Fruit fly (Drosophila melanogaster) whole organism, embryonic: ENCODE data around the gene dmrt11E.

Experiments
- ATbp ChIP-seq: fragments of 200-800 bp; sonication (Bioruptor generic); optimal IDR thresholded peaks from 2 replicates; lab custom pipeline; 2017; ENCODE audit warnings: missing biosample characterization, mild to moderate bottlenecking, missing genetic modification characterization, missing genetic modification reagents
- Atf-2 ChIP-seq: fragments of 200-800 bp; sonication (Bioruptor generic); optimal IDR thresholded peaks from 2 replicates; lab custom pipeline; 2016; ENCODE audit warnings: missing biosample characterization, missing genetic modification characterization
- CG12071 ChIP-seq: fragments of 200-800 bp; sonication (Bioruptor generic); optimal IDR thresholded peaks from 3 replicates; lab custom pipeline; 2018; ENCODE audit warnings: missing biosample characterization, mild to moderate bottlenecking, missing genetic modification characterization
- CG1233 ChIP-seq: fragments of 200-800 bp; sonication (Bioruptor generic); optimal IDR thresholded peaks from 4 replicates; lab custom pipeline; 2018; ENCODE audit warnings: missing biosample characterization, mild to moderate bottlenecking, missing genetic modification characterization
- CG12391 ChIP-seq: fragments of 200-800 bp; sonication (Bioruptor generic); optimal IDR thresholded peaks from 3 replicates; lab custom pipeline; 2018; ENCODE audit warnings: missing biosample characterization, mild to moderate bottlenecking, missing genetic modification characterization, moderate library complexity
- CG15073 ChIP-seq: fragments of 200-800 bp; sonication (Bioruptor generic); optimal IDR thresholded peaks from 2 replicates; lab custom pipeline; 2016; ENCODE audit warnings: missing biosample characterization, missing genetic modification characterization
- CG15479 ChIP-seq: fragments of 200-800 bp; sonication (Bioruptor generic); optimal IDR thresholded peaks from 3 replicates; lab custom pipeline; 2019; ENCODE audit warnings: missing biosample characterization, mild to moderate bottlenecking, missing genetic modification characterization, moderate library complexity
- CG15601 ChIP-seq: fragments of 200-800 bp; sonication (Bioruptor generic); optimal IDR thresholded peaks from 3 replicates; lab custom pipeline; 2019; ENCODE audit warnings: missing biosample characterization, mild to moderate bottlenecking, missing genetic modification characterization, moderate library complexity
- CG17385 ChIP-seq: fragments of 200-800 bp; sonication (Bioruptor generic); optimal IDR thresholded peaks from 3 replicates; lab custom pipeline; 2018; ENCODE audit warnings: missing biosample characterization, mild to moderate bottlenecking, missing genetic modification characterization
- CG17568 ChIP-seq: fragments of 200-800 bp; sonication (Bioruptor generic); optimal IDR thresholded peaks from 2 replicates; lab custom pipeline; 2018; ENCODE audit warnings: missing biosample characterization, mild to moderate bottlenecking, missing genetic modification characterization, moderate library complexity
- CG18599 ChIP-seq: fragments of 200-800 bp; sonication (Bioruptor generic); optimal IDR thresholded peaks from 3 replicates; lab custom pipeline; 2017; ENCODE audit warnings: missing biosample characterization, missing genetic modification characterization, mild to moderate bottlenecking, moderate library complexity, missing genetic modification reagents
- CG34376 ChIP-seq: fragments of 200-800 bp; sonication (Bioruptor generic); optimal IDR thresholded peaks from 2 replicates; lab custom pipeline; 2018; ENCODE audit warnings: missing biosample characterization, mild to moderate bottlenecking, missing genetic modification characterization
- CTCF ChIP-seq: fragments of 200-800 bp; sonication (Bioruptor generic); optimal IDR thresholded peaks from 2 replicates; lab custom pipeline; 2017; ENCODE audit warnings: missing biosample characterization, mild to moderate bottlenecking, missing genetic modification characterization, moderate library complexity
- Dfd ChIP-seq, 2 experiments: fragments of >200 bp; optimal IDR thresholded peaks; 2 replicates each; lab custom pipeline; 2017; ENCODE audit warnings: missing biosample characterization in 2 of 2, missing genetic modification characterization in 2 of 2
- Elba2 ChIP-seq: fragments of 200-800 bp; sonication (Bioruptor generic); optimal IDR thresholded peaks from 3 replicates; lab custom pipeline; 2016; ENCODE audit warnings: missing biosample characterization, missing genetic modification characterization
- Ets97D ChIP-seq: fragments of 200-800 bp; sonication (Bioruptor generic); optimal IDR thresholded peaks from 3 replicates; lab custom pipeline; 2016; ENCODE audit warnings: missing biosample characterization, missing genetic modification characterization
- Gsc ChIP-seq: fragments of 200-800 bp; sonication (Bioruptor generic); IDR thresholded peaks from 2 replicates; pipeline ENCODE4 v1.3.6; 2022; ENCODE audit warnings: missing biosample characterization, missing genetic modification characterization
- Gug ChIP-seq: fragments of 200-800 bp; sonication (Bioruptor generic); IDR thresholded peaks from 4 replicates; pipeline ENCODE4 v1.3.6; 2022; ENCODE audit warnings: missing biosample characterization, missing genetic modification characterization
- Hr51 ChIP-seq, 2 experiments: fragments of 200-800 bp; sonication (Bioruptor generic); optimal IDR thresholded peaks; 2 replicates in 1 of 2; 3 replicates in 1 of 2; lab custom pipeline; 2016 to 2018; ENCODE audit warnings: missing biosample characterization in 2 of 2, missing genetic modification characterization in 2 of 2, mild to moderate bottlenecking in 1 of 2, moderate library complexity in 1 of 2
- Myb ChIP-seq: fragments of 200-800 bp; sonication (Bioruptor generic); optimal IDR thresholded peaks from 2 replicates; lab custom pipeline; 2016; ENCODE audit warnings: missing biosample characterization, missing genetic modification characterization
- NK7.1 ChIP-seq: fragments of 200-800 bp; sonication (Bioruptor generic); optimal IDR thresholded peaks from 3 replicates; lab custom pipeline; 2016; ENCODE audit warnings: missing biosample characterization, missing genetic modification characterization
- Nf-YC ChIP-seq: fragments of 200-800 bp; optimal IDR thresholded peaks from 3 replicates; lab custom pipeline; 2019; ENCODE audit warnings: missing biosample characterization, mild to moderate bottlenecking, missing genetic modification characterization, moderate library complexity
- Oli ChIP-seq: fragments of 200-800 bp; sonication (Bioruptor generic); optimal IDR thresholded peaks from 2 replicates; lab custom pipeline; 2018; ENCODE audit warnings: missing biosample characterization, mild to moderate bottlenecking, missing genetic modification characterization, moderate library complexity
- Rx ChIP-seq: fragments of 200-800 bp; sonication (Bioruptor generic); IDR thresholded peaks from 2 replicates; pipeline ENCODE4 v1.3.6; 2022; ENCODE audit warnings: missing biosample characterization, missing genetic modification characterization
- Six4 ChIP-seq: fragments of 200-800 bp; sonication (Bioruptor generic); optimal IDR thresholded peaks from 2 replicates; lab custom pipeline; 2016; ENCODE audit warnings: missing biosample characterization, missing genetic modification characterization
- Sry-δ ChIP-seq: fragments of 200-800 bp; sonication (Bioruptor generic); optimal IDR thresholded peaks from 2 replicates; lab custom pipeline; 2016; ENCODE audit warnings: missing biosample characterization, missing genetic modification characterization
- dimm ChIP-seq: fragments of 200-800 bp; sonication (Bioruptor generic); IDR thresholded peaks from 2 replicates; pipeline ENCODE4 v1.3.6; 2022; ENCODE audit warnings: missing biosample characterization, missing genetic modification characterization
- dmrt11E ChIP-seq: fragments of 200-800 bp; sonication (Bioruptor generic); optimal IDR thresholded peaks from 3 replicates; lab custom pipeline; 2018; ENCODE audit warnings: missing biosample characterization, mild to moderate bottlenecking, missing genetic modification characterization, moderate library complexity
- ftz-f1 ChIP-seq: fragments of 200-800 bp; sonication (Bioruptor generic); optimal IDR thresholded peaks from 2 replicates; lab custom pipeline; 2016; ENCODE audit warnings: missing biosample characterization, missing genetic modification characterization
- kah ChIP-seq: fragments of 200-800 bp; sonication (Bioruptor generic); optimal IDR thresholded peaks from 2 replicates; lab custom pipeline; 2018; ENCODE audit warnings: missing biosample characterization, mild to moderate bottlenecking, missing genetic modification characterization
- pho ChIP-seq: fragments of 200-800 bp; sonication (Bioruptor generic); optimal IDR thresholded peaks from 2 replicates; lab custom pipeline; 2016; ENCODE audit warnings: missing biosample characterization, missing genetic modification characterization
- ro ChIP-seq: fragments of 200-800 bp; sonication (Bioruptor generic); IDR thresholded peaks from 2 replicates; pipeline ENCODE4 v1.3.6; 2022; ENCODE audit warnings: missing biosample characterization, missing genetic modification characterization
- schlank ChIP-seq: fragments of 200-800 bp; sonication (Bioruptor generic); optimal IDR thresholded peaks from 2 replicates; lab custom pipeline; 2018; ENCODE audit warnings: missing biosample characterization, mild to moderate bottlenecking, missing genetic modification characterization
- slou ChIP-seq: fragments of 200-800 bp; sonication (Bioruptor generic); optimal IDR thresholded peaks from 3 replicates; lab custom pipeline; 2016; ENCODE audit warnings: missing biosample characterization, missing genetic modification characterization
- sqz ChIP-seq: fragments of 200-800 bp; sonication (Bioruptor generic); optimal IDR thresholded peaks from 3 replicates; lab custom pipeline; 2018; ENCODE audit warnings: missing biosample characterization, mild to moderate bottlenecking, missing genetic modification characterization
- tin ChIP-seq: fragments of 200-800 bp; sonication (Bioruptor generic); optimal IDR thresholded peaks from 3 replicates; lab custom pipeline; 2016; ENCODE audit warnings: missing biosample characterization, missing genetic modification characterization
- tll ChIP-seq, 2 experiments: fragments of 200-800 bp in 1 of 2; fragments of >200 bp in 1 of 2; sonication (Bioruptor generic) in 1 of 2; optimal IDR thresholded peaks; 2 replicates each; lab custom pipeline; 2017 to 2019; ENCODE audit warnings: missing biosample characterization in 2 of 2, missing genetic modification characterization in 2 of 2, mild to moderate bottlenecking in 1 of 2, moderate library complexity in 1 of 2
- twi ChIP-seq: fragments of 200-800 bp; optimal IDR thresholded peaks from 2 replicates; lab custom pipeline; 2019; ENCODE audit warnings: missing biosample characterization, mild to moderate bottlenecking, missing genetic modification characterization, moderate library complexity
- usp ChIP-seq: fragments of >200 bp; optimal IDR thresholded peaks from 2 replicates; lab custom pipeline; 2017; ENCODE audit warnings: missing biosample characterization, missing genetic modification characterization
- wor ChIP-seq: fragments of 200-800 bp; sonication (Bioruptor generic); IDR thresholded peaks from 2 replicates; pipeline ENCODE4 v1.3.6; 2022; ENCODE audit warnings: missing biosample characterization, missing genetic modification characterization

dmrt11E gene

dm6 chrX:13358240-13358799 lies 9.7 kb upstream of the dmrt11E start (continued):
- no peak for TF ChIP-seq Sry-δ (GFP tag; lab: Kevin White, UChicago)

dm6 chrX:13358948-13359347 lies 9.0 kb upstream of the dmrt11E start, which contains the start of gene Syt12:
Syt12 (plus strand) TSS chrX:13359248.
- TF ChIP-seq CTCF (GFP tag; lab: Kevin White, UChicago), result peak; percentile 21
- peak; percentile 1 for TF ChIP-seq CG18599
- peak; percentile 4 for TF ChIP-seq CG12071 (GFP tag; lab: Kevin White, UChicago)
- TF ChIP-seq Nf-YC (tag; lab: Kevin White, UChicago), result no peak
- no peak for TF ChIP-seq Atf-2 (GFP tag; lab: Kevin White, UChicago)
- TF ChIP-seq CG15479, result no peak
- no peak for TF ChIP-seq CG17568 (GFP tag; lab: Kevin White, UChicago)
- TF ChIP-seq Gug, result no peak
- TF ChIP-seq Ets97D (GFP tag; lab: Kevin White, UChicago), result peak; percentile 46
- TF ChIP-seq CG34376 (GFP tag; lab: Kevin White, UChicago), result peak; percentile 16
- TF ChIP-seq CG17385 (GFP tag; lab: Kevin White, UChicago), result peak; percentile 2

dm6 chrX:13369438-13369837 lies 1.4 kb downstream of the dmrt11E start:
- TF ChIP-seq twi (tag; lab: Kevin White, UChicago) (peak; percentile 90), Six4 (GFP tag; lab: Kevin White, UChicago) (peak; percentile 20), Dfd (GFP tag; optimal IDR thresholded peaks at IDR 0.05; lab: Kevin White, UChicago) (no peak), dmrt11E (peak; percentile 50), dimm (GFP tag; lab: Robert Waterston, UW) (no peak), sqz (GFP tag; lab: Kevin White, UChicago) (peak; percentile 7), Elba2 (GFP tag; lab: Kevin White, UChicago) (no peak), tll (GFP tag; optimal IDR thresholded peaks at IDR 0.05; lab: Kevin White, UChicago) (peak in 1 of 2 experiments; percentile 14)

dm6 chrX:13370306-13370705 lies 2.3 kb downstream of the dmrt11E start, which contains the start of gene CG1640:
CG1640 (plus strand) TSS chrX:13370606.
- TF ChIP-seq pho (GFP tag; lab: Kevin White, UChicago) (no peak), schlank (no peak), Rx (no peak), CG1233 (no peak), wor (GFP tag; lab: Robert Waterston, UW) (no peak), CG15601 (tag; lab: Kevin White, UChicago) (no peak), ftz-f1 (no peak), NK7.1 (GFP tag; lab: Kevin White, UChicago) (no peak), CG12391 (tag; lab: Kevin White, UChicago) (no peak), Myb (GFP tag; lab: Kevin White, UChicago) (no peak), slou (GFP tag; lab: Kevin White, UChicago) (no peak), ro (GFP tag; lab: Robert Waterston, UW) (no peak), ATbp (no peak), Oli (tag; lab: Kevin White, UChicago) (no peak), CG15073 (GFP tag; lab: Kevin White, UChicago) (no peak), Gsc (GFP tag; lab: Robert Waterston, UW) (no peak), kah (GFP tag; lab: Kevin White, UChicago) (no peak), Hr51 (GFP tag; optimal IDR thresholded peaks at IDR 0.05; lab: Kevin White, UChicago) (no peak), usp (GFP tag; lab: Kevin White, UChicago) (no peak), tin (no peak)
